Fruit fly (Drosophila melanogaster): ENCODE results near the gene Unc-115b.
A peak's percentile ranks its signal among the peaks of the same experiment; 100 is the strongest.

Unc-115b gene

DNA sequence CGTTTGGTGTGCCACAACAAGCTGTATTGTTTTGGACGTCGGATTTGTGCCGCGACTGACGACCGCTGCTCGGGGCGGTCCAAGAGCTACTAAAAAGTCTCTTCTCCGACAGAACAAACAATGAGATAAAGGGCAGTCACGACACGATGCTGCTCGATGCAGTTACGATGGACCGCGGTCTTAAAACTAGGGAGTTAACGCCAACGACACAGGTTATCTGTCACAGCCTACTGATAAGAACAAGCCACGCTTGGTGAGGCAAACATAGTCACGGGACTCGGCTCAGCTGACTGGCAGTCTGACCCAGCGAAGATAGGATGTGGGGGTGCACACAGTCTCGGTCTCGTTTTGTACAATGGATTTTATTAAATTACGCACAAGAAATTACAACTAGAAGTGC lies 8.4 kb downstream of the Unc-115b start, which contains the start of gene CG9444:
TSS of gene CG9444 (minus strand) at position 140 of the 400 bp plus-strand sequence.
- no peak for TF ChIP-seq sv (GFP tag; optimal IDR thresholded peaks at IDR 0.05)
- TF ChIP-seq h (GFP tag; optimal IDR thresholded peaks at IDR 0.05) = no peak
- no peak for TF ChIP-seq OdsH (GFP tag; optimal IDR thresholded peaks at IDR 0.05)
- TF ChIP-seq Rel (GFP tag; optimal IDR thresholded peaks at IDR 0.05) = no peak
- peak; percentile 79 for TF ChIP-seq Rel (tag; optimal IDR thresholded peaks at IDR 0.05)
- TF ChIP-seq N (GFP tag; optimal IDR thresholded peaks at IDR 0.05) = no peak
- no peak for TF ChIP-seq dsf (GFP tag; optimal IDR thresholded peaks at IDR 0.05; ENCODE audit: borderline replicate concordance)

DNA sequence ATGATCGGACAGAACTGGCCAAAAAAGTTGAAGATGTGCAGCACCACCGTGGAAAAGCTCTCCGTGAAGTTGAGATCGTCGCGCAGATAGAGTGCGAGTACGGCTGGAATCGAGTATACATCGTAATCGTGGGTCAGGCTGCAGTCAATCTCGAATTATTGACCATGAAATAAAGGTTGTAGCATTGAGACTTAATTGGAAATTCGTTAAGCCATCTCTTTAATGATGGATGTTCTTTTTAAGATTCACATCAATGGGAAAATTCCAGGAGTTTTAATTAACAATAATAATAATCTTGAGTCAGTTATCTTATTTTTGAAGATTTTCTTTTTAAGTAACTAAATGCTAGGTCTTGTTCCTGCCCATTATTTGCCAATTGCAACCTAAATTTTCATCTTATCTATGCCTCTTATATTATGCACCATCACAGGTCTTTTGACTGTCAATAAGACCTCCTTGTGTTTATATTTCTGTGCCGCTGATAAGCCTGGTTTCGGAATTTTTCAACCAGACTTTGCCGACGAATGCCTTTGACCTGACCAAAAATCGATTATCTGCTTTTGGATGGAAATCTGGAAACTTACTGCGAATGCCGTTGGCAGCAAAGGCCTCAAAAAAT lies 9.4 kb downstream of the Unc-115b start:
- TF ChIP-seq psq (GFP tag; optimal IDR thresholded peaks at IDR 0.05) (no peak), foxo (GFP tag; optimal IDR thresholded peaks at IDR 0.05) (no peak), lola (GFP tag; optimal IDR thresholded peaks at IDR 0.05) (no peak), brk (GFP tag; optimal IDR thresholded peaks at IDR 0.05) (no peak)

DNA sequence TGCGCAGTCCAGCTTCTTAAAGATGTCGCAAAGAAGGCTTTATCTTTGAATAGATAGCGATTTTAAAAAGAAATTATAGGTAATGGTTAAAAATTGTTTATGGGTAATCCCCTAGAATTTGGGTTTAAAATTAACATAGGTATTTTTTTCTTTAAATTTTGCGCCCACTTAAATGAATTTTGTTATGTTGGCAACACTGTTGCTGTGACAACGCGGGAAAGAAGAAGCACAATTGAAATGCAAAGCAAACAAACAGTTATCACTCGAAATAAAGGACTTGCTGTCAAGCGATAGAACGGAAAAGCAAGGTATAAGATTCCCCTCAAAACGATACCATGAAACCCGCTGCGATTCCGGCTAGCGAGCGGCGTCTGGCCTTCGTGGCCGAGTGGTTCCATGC lies 12.8 kb downstream of the Unc-115b start, which contains the start of gene nmdyn-D7:
TSS of gene nmdyn-D7 (plus strand) at position 194 of the 400 bp plus-strand sequence.
- TF ChIP-seq Rel (GFP tag; optimal IDR thresholded peaks at IDR 0.05) (no peak), Rel (tag; optimal IDR thresholded peaks at IDR 0.05) (peak; percentile 99), fru (GFP tag; optimal IDR thresholded peaks at IDR 0.05) (no peak)

DNA sequence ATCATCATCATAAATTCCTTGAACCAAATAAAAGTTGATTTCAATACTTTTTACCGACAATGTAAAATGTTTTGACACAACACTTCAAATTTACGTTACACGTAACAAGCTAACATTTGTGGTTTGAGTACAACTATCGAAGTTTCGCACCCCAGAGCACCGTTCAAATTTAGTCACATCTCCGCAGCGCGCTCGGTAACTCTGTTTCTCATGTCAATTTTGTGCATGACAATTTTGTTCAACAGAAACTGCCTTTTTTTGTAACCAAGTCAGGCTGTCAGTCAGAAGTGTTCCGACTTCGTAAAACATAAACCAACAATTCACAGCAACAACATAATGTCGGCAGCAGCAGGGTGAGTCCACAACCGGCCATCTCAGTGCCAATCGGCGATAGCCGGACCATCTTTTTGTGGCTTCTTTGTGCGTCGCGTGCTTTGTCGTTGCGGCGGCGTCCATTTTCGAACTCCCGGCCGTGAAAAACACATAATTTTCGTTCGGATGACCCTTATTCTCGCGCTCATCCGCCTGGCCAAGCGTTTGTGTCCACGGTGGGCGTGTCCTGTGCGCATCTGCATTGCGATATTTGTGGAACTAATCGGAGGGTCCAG lies 14.7 kb downstream of the Unc-115b start, which contains the start of gene p23:
TSS of gene p23 (plus strand) at position 194 of the 608 bp plus-strand sequence.
- TF ChIP-seq woc (GFP tag; optimal IDR thresholded peaks at IDR 0.05) (no peak), usp (GFP tag; optimal IDR thresholded peaks at IDR 0.05) (no peak), dl (GFP tag; optimal IDR thresholded peaks at IDR 0.05; ENCODE audit: insufficient read depth in 1 of 2, partially characterized antibody in 2 of 2) (no peak), Dif (GFP tag; optimal IDR thresholded peaks at IDR 0.05; ENCODE audit: partially characterized antibody) (peak; percentile 60), Rel (GFP tag; optimal IDR thresholded peaks at IDR 0.05) (no peak), Rel (tag; optimal IDR thresholded peaks at IDR 0.05) (peak; percentile 51), Myc (optimal IDR thresholded peaks at IDR 0.05) (no peak), sv (GFP tag; optimal IDR thresholded peaks at IDR 0.05) (peak; percentile 26), jim (GFP tag; optimal IDR thresholded peaks at IDR 0.05) (no peak), rgr (GFP tag; optimal IDR thresholded peaks at IDR 0.05) (peak; percentile 28)

DNA sequence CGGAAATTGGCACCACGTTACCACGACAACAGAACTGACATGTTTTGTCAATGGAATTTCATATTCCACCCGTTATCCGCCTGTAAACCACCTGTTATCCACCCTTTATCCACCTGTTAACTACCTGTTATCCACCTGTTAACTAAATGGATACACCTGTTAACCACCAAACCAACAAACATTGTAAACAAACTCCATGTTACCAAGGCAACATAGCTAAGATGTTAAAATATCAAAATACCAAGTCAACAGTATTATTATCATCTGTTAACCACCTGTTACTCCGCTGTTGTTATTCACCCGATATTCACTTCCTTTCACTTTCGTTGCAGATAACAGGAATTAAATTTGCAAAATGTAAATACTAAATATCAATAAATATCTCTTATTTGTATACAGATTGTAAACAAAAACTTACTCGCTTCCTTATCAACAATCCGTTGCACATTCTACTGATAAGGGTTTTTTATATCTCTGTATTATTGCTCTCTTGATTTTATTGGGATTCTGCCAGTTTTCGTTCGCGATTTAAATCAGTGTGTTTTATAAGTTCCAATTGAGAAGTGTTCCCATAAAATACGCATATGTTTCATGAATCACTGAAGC lies 17.5 kb downstream of the Unc-115b start, which contains the start of gene Nepl12:
TSS of gene Nepl12 (plus strand) at position 556 of the 606 bp plus-strand sequence.
- TF ChIP-seq jim (GFP tag; optimal IDR thresholded peaks at IDR 0.05) (peak; percentile 9), OdsH (GFP tag; optimal IDR thresholded peaks at IDR 0.05) (peak; percentile 19), CG32264 (GFP tag; optimal IDR thresholded peaks at IDR 0.05) (peak; percentile 31), Hr83 (GFP tag; optimal IDR thresholded peaks at IDR 0.05; ENCODE audit: poor library complexity, severe bottlenecking) (peak; percentile 33), ey (GFP tag; optimal IDR thresholded peaks at IDR 0.05) (peak; percentile 61), foxo (GFP tag; optimal IDR thresholded peaks at IDR 0.05) (peak in 1 of 2 experiments; percentile 36), brk (GFP tag; optimal IDR thresholded peaks at IDR 0.05) (no peak), Mio (GFP tag; optimal IDR thresholded peaks at IDR 0.05) (peak; percentile 60), CrebA (GFP tag; optimal IDR thresholded peaks at IDR 0.05; ENCODE audit: borderline replicate concordance) (no peak), GATAd (GFP tag; optimal IDR thresholded peaks at IDR 0.05) (peak; percentile 38)

DNA sequence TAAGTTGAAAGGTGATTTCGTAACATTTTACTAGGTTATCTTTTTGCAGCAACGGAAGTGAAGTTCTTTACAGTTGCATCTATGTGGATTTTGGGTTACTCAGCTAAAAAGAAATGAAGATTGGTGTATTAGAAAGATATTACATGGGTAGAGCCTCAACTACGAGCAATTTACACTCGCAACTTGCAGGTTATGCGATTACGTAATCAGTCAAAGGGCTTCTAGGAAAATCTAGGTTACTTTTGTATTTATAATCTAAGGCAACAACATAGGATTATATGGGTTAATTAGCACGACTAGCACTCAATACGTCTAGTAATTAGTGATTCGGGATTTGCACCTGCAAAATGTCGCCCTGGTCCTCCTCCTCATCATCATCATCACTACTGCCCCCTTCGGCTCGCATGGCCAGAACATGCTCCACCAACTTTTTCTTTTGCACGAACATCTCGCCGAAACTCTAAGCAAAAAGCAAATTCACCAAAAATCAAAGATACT lies 18.3 kb downstream of the Unc-115b start, which contains the start of gene Dhc1:
TSS of gene Dhc1 (minus strand) at position 448 of the 498 bp plus-strand sequence.
- no peak for TF ChIP-seq GATAd (GFP tag; optimal IDR thresholded peaks at IDR 0.05)
- TF ChIP-seq lola (GFP tag; optimal IDR thresholded peaks at IDR 0.05) = no peak
- no peak for TF ChIP-seq Dfd (GFP tag; optimal IDR thresholded peaks at IDR 0.05)
- no peak for TF ChIP-seq dsf (GFP tag; optimal IDR thresholded peaks at IDR 0.05; ENCODE audit: borderline replicate concordance)
- TF ChIP-seq N (GFP tag; optimal IDR thresholded peaks at IDR 0.05) = no peak
- TF ChIP-seq Vsx2 (GFP tag; optimal IDR thresholded peaks at IDR 0.05; ENCODE audit: partially characterized antibody) = no peak
- TF ChIP-seq Dif (GFP tag; optimal IDR thresholded peaks at IDR 0.05; ENCODE audit: partially characterized antibody) = no peak
- no peak for TF ChIP-seq dl (GFP tag; optimal IDR thresholded peaks at IDR 0.05; ENCODE audit: insufficient read depth in 1 of 2, partially characterized antibody in 2 of 2)
- TF ChIP-seq Myc (optimal IDR thresholded peaks at IDR 0.05) = no peak
- TF ChIP-seq Jra (GFP tag; optimal IDR thresholded peaks at IDR 0.05) = no peak
- no peak for TF ChIP-seq ey (GFP tag; optimal IDR thresholded peaks at IDR 0.05)
- no peak for TF ChIP-seq Rel (GFP tag; optimal IDR thresholded peaks at IDR 0.05)
- TF ChIP-seq Rel (tag; optimal IDR thresholded peaks at IDR 0.05) = no peak
- no peak for TF ChIP-seq tai (GFP tag; optimal IDR thresholded peaks at IDR 0.05)
- TF ChIP-seq usp (GFP tag; optimal IDR thresholded peaks at IDR 0.05) = no peak
- no peak for TF ChIP-seq pan (optimal IDR thresholded peaks at IDR 0.05)
- TF ChIP-seq Abd-B (GFP tag; optimal IDR thresholded peaks at IDR 0.05) = no peak
- TF ChIP-seq rgr (GFP tag; optimal IDR thresholded peaks at IDR 0.05) = no peak
- TF ChIP-seq Hnf4 (GFP tag; optimal IDR thresholded peaks at IDR 0.05) = no peak
